Worm (Caenorhabditis elegans) whole organism, mixed stage, embryonic: Measurements from ENCODE around the gene K07D4.5.

Experiments used
- M03D4.4 ChIP-seq: sonication (generic microtip); optimal IDR thresholded peaks from 2 replicates; lab custom pipeline; 2017; ENCODE audit warnings: mild to moderate bottlenecking, missing genetic modification characterization, missing compliant biosample characterization
- bed-3 ChIP-seq: fragments of 200-800 bp; sonication (Bioruptor generic); optimal IDR thresholded peaks from 3 replicates; lab custom pipeline; 2018; ENCODE audit warnings: mild to moderate bottlenecking, missing genetic modification characterization, moderate library complexity, missing compliant biosample characterization
- ceh-39 ChIP-seq: fragments of 150-350 bp; optimal IDR thresholded peaks from 2 replicates; lab custom pipeline; 2014; ENCODE audit warnings: missing biosample characterization, missing genetic modification characterization
- ceh-43 ChIP-seq: fragments of 200-800 bp; sonication (Bioruptor generic); optimal IDR thresholded peaks from 2 replicates; lab custom pipeline; 2018; ENCODE audit warnings: mild to moderate bottlenecking, missing genetic modification characterization, moderate library complexity, missing compliant biosample characterization
- ceh-83 ChIP-seq: fragments of 200-800 bp; sonication (Bioruptor generic); optimal IDR thresholded peaks from 2 replicates; lab custom pipeline; 2018; ENCODE audit warnings: mild to moderate bottlenecking, missing genetic modification characterization, missing compliant biosample characterization
- ces-1 ChIP-seq: fragments of 150-350 bp; optimal IDR thresholded peaks from 2 replicates; lab custom pipeline; 2014; ENCODE audit warnings: missing biosample characterization, missing genetic modification reagents, missing genetic modification characterization
- cnd-1 ChIP-seq: fragments of 200-800 bp; sonication (Bioruptor generic); optimal IDR thresholded peaks from 2 replicates; lab custom pipeline; 2018; ENCODE audit warnings: mild to moderate bottlenecking, missing genetic modification characterization, missing compliant biosample characterization
- drap-1 ChIP-seq: fragments of 200-800 bp; sonication (Bioruptor generic); optimal IDR thresholded peaks from 3 replicates; lab custom pipeline; 2018; ENCODE audit warnings: mild to moderate bottlenecking, missing genetic modification characterization, missing compliant biosample characterization
- elt-1 ChIP-seq: sonication (generic microtip); optimal IDR thresholded peaks from 2 replicates; lab custom pipeline; 2017; ENCODE audit warnings: missing genetic modification characterization, mild to moderate bottlenecking, missing compliant biosample characterization, antibody characterized with exemption, moderate library complexity, borderline replicate concordance; ENCODE audit not compliant: insufficient read depth
- elt-3 ChIP-seq: fragments of 150-350 bp; optimal IDR thresholded peaks from 2 replicates; lab custom pipeline; 2014; ENCODE audit warnings: missing biosample characterization, missing genetic modification characterization
- flh-1 ChIP-seq: fragments of 200-800 bp; sonication (Bioruptor generic); optimal IDR thresholded peaks from 2 replicates; lab custom pipeline; 2018; ENCODE audit warnings: mild to moderate bottlenecking, missing genetic modification characterization, moderate library complexity, missing compliant biosample characterization
- ham-2 ChIP-seq: fragments of 200-800 bp; sonication (Bioruptor generic); optimal IDR thresholded peaks from 2 replicates; lab custom pipeline; 2018; ENCODE audit warnings: mild to moderate bottlenecking, missing genetic modification characterization, missing compliant biosample characterization
- hlh-1 ChIP-seq: fragments of 150-350 bp; optimal IDR thresholded peaks from 2 replicates; lab custom pipeline; 2014; ENCODE audit warnings: missing biosample characterization, missing genetic modification reagents, missing genetic modification characterization
- lin-13 ChIP-seq: fragments of 150-350 bp; optimal IDR thresholded peaks from 2 replicates; lab custom pipeline; 2014; ENCODE audit warnings: missing biosample characterization, missing genetic modification characterization
- lin-32 ChIP-seq: fragments of 200-800 bp; sonication (Bioruptor generic); optimal IDR thresholded peaks from 2 replicates; lab custom pipeline; 2018; ENCODE audit warnings: mild to moderate bottlenecking, missing genetic modification characterization, missing compliant biosample characterization
- mab-5 ChIP-seq: fragments of 150-350 bp; optimal IDR thresholded peaks from 2 replicates; lab custom pipeline; 2014; ENCODE audit warnings: missing biosample characterization, missing genetic modification characterization
- mep-1 ChIP-seq: fragments of 150-350 bp; optimal IDR thresholded peaks from 2 replicates; lab custom pipeline; 2017; ENCODE audit warnings: missing biosample characterization, missing genetic modification reagents, missing genetic modification characterization, inconsistent platforms
- nhr-12 ChIP-seq: fragments of 150-350 bp; optimal IDR thresholded peaks from 2 replicates; lab custom pipeline; 2014; ENCODE audit warnings: missing biosample characterization, missing genetic modification characterization
- nhr-237 ChIP-seq: fragments of 150-350 bp; optimal IDR thresholded peaks from 2 replicates; lab custom pipeline; 2014; ENCODE audit warnings: missing biosample characterization, missing genetic modification characterization
- nhr-28 ChIP-seq: fragments of 150-350 bp; optimal IDR thresholded peaks from 2 replicates; lab custom pipeline; 2014; ENCODE audit warnings: missing biosample characterization, missing genetic modification characterization
- nhr-76 ChIP-seq: sonication (generic microtip); optimal IDR thresholded peaks from 2 replicates; lab custom pipeline; 2017; ENCODE audit warnings: missing biosample characterization, missing genetic modification characterization
- pha-4 ChIP-seq: fragments of 150-350 bp; optimal IDR thresholded peaks from 2 replicates; lab custom pipeline; 2018; ENCODE audit warnings: missing biosample characterization, missing genetic modification reagents, missing genetic modification characterization
- sem-2 ChIP-seq: fragments of 200-800 bp; sonication (Bioruptor generic); optimal IDR thresholded peaks from 2 replicates; lab custom pipeline; 2018; ENCODE audit warnings: mild to moderate bottlenecking, missing genetic modification characterization, missing compliant biosample characterization
- snpc-4 ChIP-seq: fragments of 150-350 bp; optimal IDR thresholded peaks from 2 replicates; lab custom pipeline; 2014; ENCODE audit warnings: missing biosample characterization, missing genetic modification characterization
- sptf-1 ChIP-seq: sonication (generic microtip); optimal IDR thresholded peaks from 2 replicates; lab custom pipeline; 2017; ENCODE audit warnings: mild to moderate bottlenecking, missing genetic modification characterization, moderate library complexity, missing compliant biosample characterization
- tbx-8 ChIP-seq: fragments of 200-800 bp; sonication (Bioruptor generic); optimal IDR thresholded peaks from 2 replicates; lab custom pipeline; 2018; ENCODE audit warnings: mild to moderate bottlenecking, missing genetic modification characterization, moderate library complexity, missing compliant biosample characterization
- unc-120 ChIP-seq: sonication (generic microtip); optimal IDR thresholded peaks from 2 replicates; lab custom pipeline; 2017; ENCODE audit warnings: missing genetic modification characterization, missing compliant biosample characterization; ENCODE audit not compliant: poor library complexity, severe bottlenecking
- unc-39 ChIP-seq: fragments of 150-350 bp; optimal IDR thresholded peaks from 2 replicates; lab custom pipeline; 2014; ENCODE audit warnings: missing biosample characterization, missing genetic modification characterization
- unc-62 ChIP-seq: fragments of 150-350 bp; optimal IDR thresholded peaks from 2 replicates; lab custom pipeline; 2014; ENCODE audit warnings: missing biosample characterization, missing genetic modification reagents, missing genetic modification characterization
- zip-8 ChIP-seq: fragments of 150-350 bp; optimal IDR thresholded peaks from 2 replicates; lab custom pipeline; 2014; ENCODE audit warnings: missing biosample characterization, missing genetic modification characterization
- ztf-11 ChIP-seq: fragments of 150-350 bp; optimal IDR thresholded peaks from 2 replicates; lab custom pipeline; 2014; ENCODE audit warnings: missing biosample characterization, missing genetic modification characterization

The K07D4.5 gene

ce11 chrII:3990706-3991105 is 34.7 kb downstream of the K07D4.5 start:
- no peak for TF ChIP-seq sem-2 (GFP tag; lab: Kevin White, UChicago)
- TF ChIP-seq hlh-1 (tag; lab: Kevin White, UChicago), result no peak
- TF ChIP-seq nhr-76, result no peak
- no peak for TF ChIP-seq ham-2 (GFP tag; lab: Kevin White, UChicago)
- no peak for TF ChIP-seq bed-3 (GFP tag; lab: Kevin White, UChicago)
- TF ChIP-seq sptf-1 (tag; lab: Kevin White, UChicago), result no peak
- TF ChIP-seq tbx-8, result no peak
- no peak for TF ChIP-seq mep-1 (tag; lab: Kevin White, UChicago)
- no peak for TF ChIP-seq elt-3 (tag; lab: Kevin White, UChicago)
- TF ChIP-seq cnd-1 (tag; lab: Kevin White, UChicago), result no peak
- TF ChIP-seq flh-1 (GFP tag; lab: Kevin White, UChicago), result no peak

DNA sequence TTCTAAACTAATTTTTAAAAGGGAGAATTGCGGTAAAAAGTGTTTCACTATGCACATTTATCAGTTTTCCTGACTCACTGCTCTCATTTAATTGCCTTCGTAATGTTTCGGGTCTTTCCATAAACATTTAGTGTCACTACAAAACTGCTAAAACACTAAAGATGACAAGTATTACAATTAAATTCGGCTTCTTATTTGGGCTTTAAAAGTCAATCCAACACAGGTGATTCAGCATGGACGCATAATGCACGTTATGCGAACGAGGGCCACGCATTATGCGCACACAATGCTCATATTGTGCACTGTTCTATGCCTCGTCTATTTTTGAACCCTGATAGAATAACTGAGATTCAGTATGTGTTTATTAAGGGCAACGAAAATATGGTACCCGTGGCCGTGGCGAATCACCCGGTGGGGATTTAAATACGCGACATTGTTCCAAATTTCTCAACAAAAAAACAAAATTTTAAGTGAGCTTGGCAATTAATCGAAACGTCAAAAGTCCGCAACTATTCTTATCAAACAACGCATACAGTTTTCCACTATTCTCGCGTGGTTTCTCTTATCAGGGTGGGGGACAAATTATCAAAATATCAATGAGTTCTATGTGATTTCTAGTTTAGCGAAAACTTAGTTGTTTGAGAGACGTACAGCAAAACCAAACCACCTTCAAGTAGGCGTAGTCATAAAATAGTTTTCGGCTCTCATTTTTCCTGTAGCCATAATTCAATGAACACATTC is 35.6 kb downstream of the K07D4.5 start, which contains the start of gene Y14H12A.2:
Gene Y14H12A.2 (minus strand): TSS at position 51 of the 741 bp plus-strand sequence.
- TF ChIP-seq pha-4, result no peak
- TF ChIP-seq zip-8, result no peak
- no peak for TF ChIP-seq ces-1
- TF ChIP-seq hlh-1 (tag; lab: Kevin White, UChicago), result no peak
- no peak for TF ChIP-seq elt-3 (tag; lab: Kevin White, UChicago)
- TF ChIP-seq sptf-1 (tag; lab: Kevin White, UChicago), result no peak
- no peak for TF ChIP-seq flh-1 (GFP tag; lab: Kevin White, UChicago)
- no peak for TF ChIP-seq nhr-237 (tag; lab: Kevin White, UChicago)
- TF ChIP-seq ceh-43 (GFP tag; lab: Kevin White, UChicago), result no peak
- no peak for TF ChIP-seq ceh-83
- TF ChIP-seq M03D4.4 (tag; lab: Kevin White, UChicago), result no peak
- TF ChIP-seq lin-13 (tag; lab: Kevin White, UChicago), result no peak
- no peak for TF ChIP-seq snpc-4 (tag; lab: Kevin White, UChicago)
- TF ChIP-seq ztf-11, result no peak
- TF ChIP-seq unc-62, result no peak
- TF ChIP-seq nhr-12 (tag; lab: Kevin White, UChicago), result no peak
- TF ChIP-seq drap-1 (GFP tag; lab: Kevin White, UChicago), result no peak
- no peak for TF ChIP-seq nhr-76
- TF ChIP-seq elt-1, result no peak
- TF ChIP-seq, all 35 proteins: peak for 0

DNA sequence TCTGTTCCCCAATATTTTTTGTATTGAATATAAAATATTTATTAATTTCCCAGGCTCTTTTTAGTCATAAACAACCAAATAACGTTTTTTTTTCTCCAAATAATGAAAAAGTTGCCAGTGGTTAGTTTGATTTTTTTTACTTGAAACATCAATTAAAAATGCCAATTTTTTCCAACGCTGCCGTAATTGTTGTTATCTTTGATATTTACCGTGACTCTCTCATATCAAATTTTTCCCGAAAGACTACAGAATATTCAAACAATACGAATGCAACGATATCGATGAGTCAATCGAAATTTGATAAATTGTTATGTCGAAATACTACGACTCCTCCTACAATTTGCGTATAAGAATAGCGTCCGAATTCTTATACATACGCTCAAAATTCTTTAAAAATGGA is 38.5 kb downstream of the K07D4.5 start, which contains the start of gene K10G6.5:
Gene K10G6.5 (plus strand): TSS at position 345 of the 400 bp plus-strand sequence.
- TF ChIP-seq nhr-12 (tag; lab: Kevin White, UChicago), result no peak
- TF ChIP-seq ham-2 (GFP tag; lab: Kevin White, UChicago), result no peak
- TF ChIP-seq zip-8, result no peak
- TF ChIP-seq ceh-39 (tag; lab: Kevin White, UChicago), result no peak
- TF ChIP-seq lin-32 (GFP tag; lab: Kevin White, UChicago), result no peak
- TF ChIP-seq unc-39 (tag; lab: Kevin White, UChicago), result no peak
- no peak for TF ChIP-seq nhr-76
- no peak for TF ChIP-seq lin-13 (tag; lab: Kevin White, UChicago)
- TF ChIP-seq ceh-83, result no peak
- no peak for TF ChIP-seq unc-120 (tag; lab: Kevin White, UChicago)
- no peak for TF ChIP-seq elt-1
- no peak for TF ChIP-seq ztf-11
- no peak for TF ChIP-seq drap-1 (GFP tag; lab: Kevin White, UChicago)
- no peak for TF ChIP-seq nhr-237 (tag; lab: Kevin White, UChicago)

DNA sequence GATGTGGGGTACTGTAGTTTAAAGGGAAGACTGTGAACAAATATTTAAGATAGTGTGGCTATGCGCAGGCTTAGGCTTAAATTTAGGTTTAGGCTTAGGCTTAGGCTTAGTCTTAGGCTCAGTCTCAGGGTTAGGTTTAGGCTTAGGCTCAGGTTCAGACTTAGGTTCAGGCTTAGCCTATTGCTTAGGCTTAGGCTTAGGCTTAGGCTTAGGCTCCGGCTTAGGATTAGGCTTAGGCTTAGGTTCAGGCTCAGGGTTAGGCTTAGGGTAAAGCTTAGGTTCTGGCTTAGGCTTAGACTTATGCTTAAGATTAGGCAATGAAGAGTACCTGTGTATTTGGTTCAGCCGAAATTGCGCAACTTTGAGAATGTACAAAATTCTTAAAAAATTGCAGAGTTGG is 41.1 kb downstream of the K07D4.5 start:
- TF ChIP-seq zip-8, result peak; percentile 4
- no peak for TF ChIP-seq tbx-8

- TF ChIP-seq hlh-1 (tag; lab: Kevin White, UChicago) (no peak), ces-1 (no peak), nhr-28 (no peak), elt-3 (tag; lab: Kevin White, UChicago) (no peak), lin-32 (GFP tag; lab: Kevin White, UChicago) (no peak), ceh-39 (tag; lab: Kevin White, UChicago) (no peak), ceh-43 (GFP tag; lab: Kevin White, UChicago) (no peak), unc-39 (tag; lab: Kevin White, UChicago) (no peak), mab-5 (no peak), mep-1 (tag; lab: Kevin White, UChicago) (no peak), drap-1 (GFP tag; lab: Kevin White, UChicago) (no peak)
Observed at ce11 chrII:3982313-3982712, 43.0 kb downstream of the K07D4.5 start, which contains the start of gene lin-31. TSS of gene lin-31 (plus strand) at chrII:3982549.
